Worm (Caenorhabditis elegans) whole organism, L2 larva: Measurements from ENCODE around the gene T20D3.5.
A peak's percentile ranks its signal among the peaks of the same experiment; 100 is the strongest.
"Not testable (repeated sequence)": the region's sequence is repeated elsewhere in the genome, so short reads cannot be mapped to it uniquely, and the experiment has no call there.

Experiments used
- F13H6.1 ChIP-seq: sonication (generic microtip); optimal IDR thresholded peaks from 2 replicates; lab custom pipeline; 2016; ENCODE audit warnings: missing genetic modification characterization, missing compliant biosample characterization
- R02D3.7 ChIP-seq: fragments of 150-350 bp; optimal IDR thresholded peaks from 2 replicates; lab custom pipeline; 2014; ENCODE audit warnings: missing biosample characterization, missing genetic modification characterization
- Y55F3AM.14 ChIP-seq: fragments of 200-800 bp; sonication (Bioruptor generic); optimal IDR thresholded peaks from 2 replicates; lab custom pipeline; 2018; ENCODE audit warnings: mild to moderate bottlenecking, missing genetic modification characterization, missing compliant biosample characterization
- ZK546.5 ChIP-seq: sonication (generic microtip); optimal IDR thresholded peaks from 2 replicates; lab custom pipeline; 2017; ENCODE audit warnings: missing biosample characterization, missing genetic modification characterization
- alr-1 ChIP-seq: fragments of 150-350 bp; optimal IDR thresholded peaks from 2 replicates; lab custom pipeline; 2014; ENCODE audit warnings: missing biosample characterization, missing genetic modification characterization
- ama-1 ChIP-seq: fragments of 150-350 bp; optimal IDR thresholded peaks from 2 replicates; lab custom pipeline; 2018; ENCODE audit warnings: inconsistent platforms
- blmp-1 ChIP-seq: sonication (generic microtip); optimal IDR thresholded peaks from 2 replicates; lab custom pipeline; 2017; ENCODE audit warnings: missing genetic modification characterization, mild to moderate bottlenecking, missing compliant biosample characterization, antibody characterized with exemption, moderate library complexity; ENCODE audit not compliant: insufficient read depth
- ceh-16 ChIP-seq: fragments of 150-350 bp; optimal IDR thresholded peaks from 2 replicates; lab custom pipeline; 2014; ENCODE audit warnings: missing biosample characterization, missing genetic modification characterization
- crh-2 ChIP-seq: sonication (generic microtip); optimal IDR thresholded peaks from 2 replicates; lab custom pipeline; 2017; ENCODE audit warnings: missing biosample characterization, missing genetic modification characterization
- dmd-4 ChIP-seq: sonication (generic microtip); optimal IDR thresholded peaks from 2 replicates; lab custom pipeline; 2017; ENCODE audit warnings: missing biosample characterization, missing genetic modification characterization
- egl-27 ChIP-seq: sonication (generic microtip); optimal IDR thresholded peaks from 3 replicates; lab custom pipeline; 2017; ENCODE audit warnings: missing biosample characterization, missing genetic modification reagents, missing genetic modification characterization
- elt-1 ChIP-seq: fragments of 150-350 bp; optimal IDR thresholded peaks from 2 replicates; lab custom pipeline; 2014; ENCODE audit warnings: missing biosample characterization, missing genetic modification characterization
- elt-3 ChIP-seq: sonication (generic microtip); optimal IDR thresholded peaks from 2 replicates; lab custom pipeline; 2017; ENCODE audit warnings: missing biosample characterization, missing genetic modification characterization
- lin-11 ChIP-seq: fragments of 150-350 bp; sonication (generic microtip); optimal IDR thresholded peaks from 2 replicates; lab custom pipeline; 2014; ENCODE audit warnings: missing biosample characterization, missing genetic modification characterization, inconsistent platforms, mixed read lengths
- lin-13 ChIP-seq: fragments of 150-350 bp; optimal IDR thresholded peaks from 2 replicates; lab custom pipeline; 2014; ENCODE audit warnings: missing biosample characterization, missing genetic modification reagents, missing genetic modification characterization
- lin-39 ChIP-seq: fragments of 150-350 bp; optimal IDR thresholded peaks from 2 replicates; lab custom pipeline; 2014; ENCODE audit warnings: missing biosample characterization, missing genetic modification reagents, missing genetic modification characterization
- mab-5 ChIP-seq: fragments of 150-350 bp; optimal IDR thresholded peaks from 2 replicates; lab custom pipeline; 2014; ENCODE audit warnings: missing biosample characterization, missing genetic modification characterization
- mbf-1 ChIP-seq: sonication (generic microtip); optimal IDR thresholded peaks from 2 replicates; lab custom pipeline; 2017; ENCODE audit warnings: missing biosample characterization, missing genetic modification characterization
- mdl-1 ChIP-seq, 2 experiments: fragments of 150-350 bp in 1 of 2; sonication (generic microtip) in 1 of 2; optimal IDR thresholded peaks; 2 replicates each; lab custom pipeline; 2017; ENCODE audit warnings: missing biosample characterization in 2 of 2, missing genetic modification characterization in 2 of 2
- nhr-12 ChIP-seq: fragments of 150-350 bp; optimal IDR thresholded peaks from 2 replicates; lab custom pipeline; 2014; ENCODE audit warnings: missing biosample characterization, missing genetic modification characterization
- nhr-23 ChIP-seq: fragments of 150-350 bp; optimal IDR thresholded peaks from 2 replicates; lab custom pipeline; 2014; ENCODE audit warnings: missing biosample characterization, missing genetic modification reagents, missing genetic modification characterization
- nhr-237 ChIP-seq: fragments of 150-350 bp; optimal IDR thresholded peaks from 2 replicates; lab custom pipeline; 2014; ENCODE audit warnings: missing biosample characterization, missing genetic modification characterization
- nhr-25 ChIP-seq: fragments of 150-350 bp; sonication (generic microtip); optimal IDR thresholded peaks from 3 replicates; lab custom pipeline; 2014; ENCODE audit warnings: missing biosample characterization, missing genetic modification characterization
- nhr-6 ChIP-seq: fragments of 150-350 bp; optimal IDR thresholded peaks from 2 replicates; lab custom pipeline; 2014; ENCODE audit warnings: missing biosample characterization, missing genetic modification characterization
- nhr-77 ChIP-seq: fragments of 150-350 bp; optimal IDR thresholded peaks from 2 replicates; lab custom pipeline; 2014; ENCODE audit warnings: missing biosample characterization, missing genetic modification characterization
- peb-1 ChIP-seq: fragments of 150-350 bp; optimal IDR thresholded peaks from 2 replicates; lab custom pipeline; 2014; ENCODE audit warnings: missing biosample characterization, missing genetic modification characterization
- sem-4 ChIP-seq: fragments of 150-350 bp; optimal IDR thresholded peaks from 2 replicates; lab custom pipeline; 2014; ENCODE audit warnings: missing biosample characterization, missing genetic modification reagents, missing genetic modification characterization
- skn-1 ChIP-seq: sonication (generic microtip); optimal IDR thresholded peaks from 2 replicates; lab custom pipeline; 2017; ENCODE audit warnings: missing biosample characterization, missing genetic modification characterization
- sma-3 ChIP-seq: sonication (generic microtip); optimal IDR thresholded peaks from 2 replicates; lab custom pipeline; 2016; ENCODE audit warnings: missing genetic modification reagents, missing genetic modification characterization, missing compliant biosample characterization
- sma-9 ChIP-seq, 2 experiments: fragments of 150-350 bp in 1 of 2; sonication (generic microtip) in 1 of 2; optimal IDR thresholded peaks; 2 replicates each; lab custom pipeline; 2014 to 2016; ENCODE audit warnings: missing genetic modification characterization in 2 of 2, mild to moderate bottlenecking in 1 of 2, missing biosample characterization in 1 of 2, missing compliant biosample characterization in 1 of 2, missing genetic modification reagents in 1 of 2, moderate library complexity in 1 of 2
- snpc-4 ChIP-seq: fragments of 150-350 bp; optimal IDR thresholded peaks from 2 replicates; lab custom pipeline; 2014; ENCODE audit warnings: missing biosample characterization, missing genetic modification characterization
- unc-55 ChIP-seq: fragments of 150-350 bp; sonication (generic microtip); optimal IDR thresholded peaks from 3 replicates; lab custom pipeline; 2014; ENCODE audit warnings: missing biosample characterization, missing genetic modification reagents, missing genetic modification characterization
- unc-62 ChIP-seq: fragments of 150-350 bp; optimal IDR thresholded peaks from 2 replicates; lab custom pipeline; 2014; ENCODE audit warnings: missing biosample characterization, missing genetic modification reagents, missing genetic modification characterization
- ztf-11 ChIP-seq: sonication (generic microtip); optimal IDR thresholded peaks from 2 replicates; lab custom pipeline; 2017; ENCODE audit warnings: missing biosample characterization, missing genetic modification characterization
- ztf-4 ChIP-seq: fragments of 150-350 bp; optimal IDR thresholded peaks from 2 replicates; lab custom pipeline; 2014; ENCODE audit warnings: missing biosample characterization, missing genetic modification characterization

T20D3.5 gene

DNA sequence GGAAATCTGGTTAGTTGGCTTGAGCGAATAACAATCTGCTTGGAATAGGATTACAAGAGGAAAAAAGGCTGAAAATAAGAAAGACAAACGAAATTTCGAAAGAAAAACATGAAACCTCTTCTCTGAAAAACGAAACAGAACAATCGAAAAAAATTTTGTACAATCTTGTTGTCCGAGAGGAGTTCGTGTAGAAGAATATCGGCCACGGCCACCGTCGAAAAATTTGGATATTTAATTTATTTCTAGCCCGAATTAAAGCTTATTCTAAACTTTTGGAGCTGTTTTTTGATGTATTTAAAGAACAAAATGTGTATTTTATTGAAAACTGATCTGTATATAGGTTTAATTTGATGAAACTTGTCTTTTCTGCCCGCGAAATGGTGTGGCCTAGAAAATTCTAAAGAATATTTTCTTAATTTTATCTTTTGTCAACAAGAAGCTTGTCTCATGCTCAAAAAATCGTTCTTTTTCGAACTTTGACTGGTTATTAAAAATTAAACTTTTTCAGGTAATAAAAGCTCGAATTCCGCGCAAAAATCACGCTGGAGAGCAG is at the start of gene T20D3.5:
Gene T20D3.5 (plus strand): TSS at position 503 of the 553 bp plus-strand sequence.
- TF ChIP-seq snpc-4 (tag; lab: Kevin White, UChicago), result no peak
- TF ChIP-seq egl-27 (tag; lab: Kevin White, UChicago), result no peak
- TF ChIP-seq F13H6.1, result no peak
- TF ChIP-seq dmd-4, result no peak
- TF ChIP-seq ZK546.5, result no peak
- no peak for TF ChIP-seq elt-3 (tag; lab: Kevin White, UChicago)
- TF ChIP-seq lin-13, result no peak
- no peak for TF ChIP-seq ceh-16 (tag; lab: Kevin White, UChicago)

DNA sequence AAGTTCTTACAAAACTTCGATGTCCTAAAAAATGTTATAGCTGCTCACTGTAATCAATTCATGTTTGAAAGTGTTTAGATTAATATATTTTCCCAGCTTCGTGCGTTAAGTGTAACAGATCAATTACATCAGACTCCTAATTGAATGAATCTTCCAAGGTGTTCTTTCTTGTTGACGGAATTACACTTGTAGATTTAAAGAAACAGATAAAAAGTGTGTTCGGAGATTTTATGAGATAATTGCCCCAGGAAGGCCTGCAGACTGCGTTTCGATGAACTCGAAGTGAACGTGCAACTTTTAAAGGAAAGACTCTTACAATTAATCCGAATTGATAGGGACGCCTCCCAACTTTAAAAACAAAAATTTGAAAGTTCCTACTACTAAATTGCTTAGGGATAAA is 47.2 kb upstream of the T20D3.5 start:
- no peak for TF ChIP-seq sem-4 (tag; lab: Kevin White, UChicago)
- TF ChIP-seq nhr-25, result no peak
- peak; percentile 73 for TF ChIP-seq elt-1 (tag; lab: Kevin White, UChicago)
- no peak for TF ChIP-seq nhr-23 (tag; lab: Kevin White, UChicago)

DNA sequence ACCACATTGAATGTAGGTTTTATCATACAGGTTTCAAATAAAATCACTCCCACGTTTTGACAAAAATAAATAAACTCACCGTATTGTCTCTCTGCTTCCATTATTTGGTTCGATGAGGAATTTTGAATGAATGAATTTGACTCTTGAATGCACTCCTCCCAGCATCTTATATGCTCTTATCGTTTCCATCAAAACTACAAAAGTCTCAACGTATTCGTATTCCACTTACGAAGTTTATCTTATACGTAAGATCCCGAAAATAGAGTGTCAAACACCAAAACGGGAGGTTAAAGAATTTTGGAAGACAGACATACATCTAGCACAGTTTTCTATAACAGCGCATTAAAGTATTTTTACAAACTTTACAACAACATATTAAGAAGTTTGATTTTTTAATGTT is 43.0 kb upstream of the T20D3.5 start, which contains the start of gene nhr-264:
Gene nhr-264 (minus strand): TSS at position 101 of the 400 bp plus-strand sequence.
- not testable (repeated sequence) for TF ChIP-seq sma-9 (GFP tag; optimal IDR thresholded peaks at IDR 0.05; lab: Kevin White, UChicago); sma-9 (tag; optimal IDR thresholded peaks at IDR 0.05; lab: Kevin White, UChicago); skn-1 (tag; lab: Kevin White, UChicago); unc-55 (GFP tag; lab: Kevin White, UChicago)

DNA sequence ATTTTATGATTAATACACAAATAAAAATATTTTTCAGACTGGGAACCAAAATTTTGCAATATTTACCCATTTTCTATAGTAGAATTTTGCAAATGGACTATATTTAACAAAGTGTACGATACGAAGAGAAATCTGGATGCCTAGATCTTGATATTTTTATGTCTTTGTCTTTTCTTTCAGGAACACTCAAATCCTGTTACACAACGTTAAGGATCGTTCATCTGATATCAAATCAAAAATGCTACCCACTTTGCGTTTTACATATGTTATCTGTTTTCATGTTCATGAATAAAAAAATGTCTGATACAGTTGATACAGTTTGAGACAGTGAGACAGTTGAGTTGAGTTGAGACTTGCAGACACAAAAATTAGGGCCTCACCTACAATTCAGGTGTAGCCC is 40.6 kb upstream of the T20D3.5 start, which contains the start of gene F49C12.1:
Gene F49C12.1 (minus strand): TSS at position 70 of the 400 bp plus-strand sequence.
- TF ChIP-seq lin-11 (tag; lab: Kevin White, UChicago), result no peak
- TF ChIP-seq nhr-23 (tag; lab: Kevin White, UChicago), result no peak
- TF ChIP-seq unc-55 (GFP tag; lab: Kevin White, UChicago), result no peak
- no peak for TF ChIP-seq mdl-1 (tag; optimal IDR thresholded peaks at IDR 0.05; lab: Kevin White, UChicago)
- no peak for TF ChIP-seq mab-5
- TF ChIP-seq snpc-4 (tag; lab: Kevin White, UChicago), result no peak
- TF ChIP-seq elt-1 (tag; lab: Kevin White, UChicago), result no peak
- TF ChIP-seq crh-2, result no peak

ce11 chrIV:9299145-9299544 is 37.7 kb upstream of the T20D3.5 start, which contains the start of gene F49C12.2:
Gene F49C12.2, minus strand, starts transcription at chrIV:9299245.
- TF ChIP-seq nhr-6 (no peak), lin-13 (no peak), sma-3 (GFP tag; lab: Kevin White, UChicago) (no peak), mab-5 (no peak), dmd-4 (no peak), egl-27 (tag; lab: Kevin White, UChicago) (no peak), R02D3.7 (tag; lab: Kevin White, UChicago) (no peak), ama-1 (no peak), ZK546.5 (no peak), nhr-12 (tag; lab: Kevin White, UChicago) (no peak), sma-9 (GFP tag; optimal IDR thresholded peaks at IDR 0.05; lab: Kevin White, UChicago) (no peak), sma-9 (tag; optimal IDR thresholded peaks at IDR 0.05; lab: Kevin White, UChicago) (no peak), elt-1 (tag; lab: Kevin White, UChicago) (no peak), lin-39 (tag; lab: Kevin White, UChicago) (no peak), skn-1 (tag; lab: Kevin White, UChicago) (no peak), mbf-1 (no peak), ztf-4 (no peak), ztf-11 (tag; lab: Kevin White, UChicago) (no peak)

DNA sequence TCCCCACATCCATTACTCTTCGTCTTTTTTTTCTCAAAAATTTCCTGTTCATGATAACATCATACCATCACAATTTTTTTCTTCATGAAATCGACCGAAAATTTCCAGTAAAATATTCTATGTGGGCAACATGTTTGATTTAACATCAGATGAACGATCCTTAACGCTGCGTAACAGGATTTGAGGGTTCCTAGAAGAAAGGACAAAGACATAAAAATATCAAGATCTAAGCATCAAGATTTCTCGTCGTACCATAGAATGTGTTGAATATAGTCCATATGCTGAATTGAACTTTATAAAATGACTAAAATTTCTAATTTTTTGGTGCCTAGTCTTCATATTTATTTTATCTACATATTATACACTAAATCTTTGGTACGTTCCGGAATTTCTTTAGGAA is 36.7 kb upstream of the T20D3.5 start, which contains the start of gene F49C12.3:
Gene F49C12.3 (plus strand): TSS at position 301 of the 400 bp plus-strand sequence.
- no peak for TF ChIP-seq unc-62 (GFP tag; lab: Kevin White, UChicago)
- no peak for TF ChIP-seq dmd-4
- no peak for TF ChIP-seq mdl-1 (tag; optimal IDR thresholded peaks at IDR 0.05; lab: Kevin White, UChicago)
- no peak for TF ChIP-seq nhr-237
- no peak for TF ChIP-seq blmp-1 (tag; lab: Kevin White, UChicago)
- TF ChIP-seq nhr-25, result no peak
- TF ChIP-seq Y55F3AM.14 (GFP tag; lab: Kevin White, UChicago), result no peak
- TF ChIP-seq sma-9 (GFP tag; optimal IDR thresholded peaks at IDR 0.05; lab: Kevin White, UChicago), result no peak
- TF ChIP-seq sma-9 (tag; optimal IDR thresholded peaks at IDR 0.05; lab: Kevin White, UChicago), result no peak
- TF ChIP-seq ztf-4, result no peak
- TF ChIP-seq nhr-77, result no peak
- no peak for TF ChIP-seq ceh-16 (tag; lab: Kevin White, UChicago)
- TF ChIP-seq nhr-6, result no peak
- TF ChIP-seq alr-1, result no peak
- no peak for TF ChIP-seq elt-1 (tag; lab: Kevin White, UChicago)
- no peak for TF ChIP-seq skn-1 (tag; lab: Kevin White, UChicago)
- TF ChIP-seq R02D3.7 (tag; lab: Kevin White, UChicago), result no peak
- TF ChIP-seq peb-1 (tag; lab: Kevin White, UChicago), result no peak
